Worm (Caenorhabditis elegans) whole organism, L2 larva: ENCODE results near the gene zig-10.

Experiments
- lsy-2 ChIP-seq, 2 experiments: fragments of 150-350 bp in 1 of 2; sonication (generic microtip) in 1 of 2; optimal IDR thresholded peaks; 2 replicates each; lab custom pipeline; 2014 to 2017; ENCODE audit warnings: missing biosample characterization in 2 of 2, missing genetic modification characterization in 2 of 2
- mbf-1 ChIP-seq: sonication (generic microtip); optimal IDR thresholded peaks from 2 replicates; lab custom pipeline; 2017; ENCODE audit warnings: missing biosample characterization, missing genetic modification characterization
- nhr-11 ChIP-seq: fragments of 150-350 bp; optimal IDR thresholded peaks from 2 replicates; lab custom pipeline; 2014; ENCODE audit warnings: missing biosample characterization, missing genetic modification characterization
- nhr-23 ChIP-seq: fragments of 150-350 bp; optimal IDR thresholded peaks from 2 replicates; lab custom pipeline; 2014; ENCODE audit warnings: missing biosample characterization, missing genetic modification reagents, missing genetic modification characterization
- sem-4 ChIP-seq: fragments of 150-350 bp; optimal IDR thresholded peaks from 2 replicates; lab custom pipeline; 2014; ENCODE audit warnings: missing biosample characterization, missing genetic modification reagents, missing genetic modification characterization
- skn-1 ChIP-seq: sonication (generic microtip); optimal IDR thresholded peaks from 2 replicates; lab custom pipeline; 2017; ENCODE audit warnings: missing biosample characterization, missing genetic modification characterization
- zag-1 ChIP-seq: fragments of 150-350 bp; optimal IDR thresholded peaks from 2 replicates; lab custom pipeline; 2014; ENCODE audit warnings: missing biosample characterization, missing genetic modification characterization

DNA sequence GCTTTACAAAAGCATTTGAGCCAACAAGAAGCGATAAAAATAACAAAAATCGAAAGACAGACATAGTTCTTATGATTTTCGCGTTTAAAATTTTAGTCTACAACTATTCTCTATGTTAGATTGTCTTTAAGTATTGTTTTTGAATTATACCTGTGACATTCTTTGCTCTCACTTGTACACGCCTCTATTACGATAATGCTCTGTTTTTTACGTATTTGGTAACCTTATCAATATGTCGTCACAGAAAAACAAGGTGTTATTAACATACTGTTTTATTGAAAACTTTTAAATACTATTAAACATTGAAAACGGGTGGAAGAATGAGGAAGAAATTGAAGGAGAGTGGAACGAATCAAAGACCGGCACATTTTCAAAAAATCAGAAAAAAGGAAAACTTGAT lies 8.8 kb downstream of the zig-10 start, which contains the start of gene spp-11:
- no peak for TF ChIP-seq nhr-23 (tag; lab: Kevin White, UChicago)
- no peak for TF ChIP-seq mbf-1 (tag; lab: Kevin White, UChicago)
- TF ChIP-seq nhr-11 = no peak
- no peak for TF ChIP-seq zag-1 (tag; lab: Kevin White, UChicago)
- TF ChIP-seq lsy-2 (tag; optimal IDR thresholded peaks at IDR 0.05; lab: Kevin White, UChicago) = no peak
- TF ChIP-seq skn-1 (tag; lab: Kevin White, UChicago) = no peak
- TF ChIP-seq sem-4 (tag; lab: Kevin White, UChicago) = no peak
